Fruit fly (Drosophila melanogaster) whole organism, embryonic: ENCODE results near the gene CG7362.

Source experiments
- CG10366 ChIP-seq: fragments of 200-800 bp; sonication (Bioruptor generic); IDR thresholded peaks from 2 replicates; pipeline ENCODE4 v1.3.6; 2022; ENCODE audit warnings: missing biosample characterization, missing genetic modification characterization
- CG10543 ChIP-seq: fragments of 200-800 bp; sonication (Bioruptor generic); optimal IDR thresholded peaks from 3 replicates; lab custom pipeline; 2017; ENCODE audit warnings: missing biosample characterization, mild to moderate bottlenecking, missing genetic modification characterization, moderate library complexity
- CG11695 ChIP-seq: fragments of 200-800 bp; sonication (Bioruptor generic); IDR thresholded peaks from 3 replicates; pipeline ENCODE4 v1.3.6; 2022; ENCODE audit warnings: missing biosample characterization, missing genetic modification characterization
- CG11723 ChIP-seq: fragments of 200-800 bp; sonication (Bioruptor generic); optimal IDR thresholded peaks from 2 replicates; lab custom pipeline; 2017; ENCODE audit warnings: missing biosample characterization, mild to moderate bottlenecking, missing genetic modification characterization
- CG12744 ChIP-seq: fragments of 200-800 bp; sonication (Bioruptor generic); optimal IDR thresholded peaks from 2 replicates; lab custom pipeline; 2016; ENCODE audit warnings: missing biosample characterization, missing genetic modification characterization
- CG14014 ChIP-seq: fragments of 200-800 bp; sonication (Bioruptor generic); IDR thresholded peaks from 2 replicates; pipeline ENCODE4 v1.3.6; 2022; ENCODE audit warnings: missing biosample characterization, missing genetic modification characterization
- CG16863 ChIP-seq: fragments of 200-800 bp; sonication (Bioruptor generic); optimal IDR thresholded peaks from 3 replicates; lab custom pipeline; 2016; ENCODE audit warnings: missing biosample characterization, missing genetic modification characterization
- CG30020 ChIP-seq: fragments of 200-800 bp; optimal IDR thresholded peaks from 2 replicates; lab custom pipeline; 2019; ENCODE audit warnings: missing biosample characterization, mild to moderate bottlenecking, missing genetic modification characterization, moderate library complexity
- CG34224 ChIP-seq: fragments of 200-800 bp; sonication (Bioruptor generic); IDR thresholded peaks from 3 replicates; pipeline ENCODE4 v1.3.6; 2022; ENCODE audit warnings: missing biosample characterization, missing genetic modification characterization; ENCODE audit not compliant: partially characterized antibody
- CG4360 ChIP-seq: fragments of 200-800 bp; sonication (Bioruptor generic); IDR thresholded peaks from 2 replicates; pipeline ENCODE4 v1.3.6; 2022; ENCODE audit warnings: missing biosample characterization, missing genetic modification characterization
- CG6654 ChIP-seq: fragments of 200-800 bp; sonication (Bioruptor generic); optimal IDR thresholded peaks from 2 replicates; lab custom pipeline; 2017; ENCODE audit warnings: missing biosample characterization, mild to moderate bottlenecking, missing genetic modification characterization
- GATAe ChIP-seq: fragments of 200-800 bp; sonication (Bioruptor generic); conservative IDR thresholded peaks from 2 replicates; pipeline ENCODE4 v1.3.6; 2022; ENCODE audit warnings: missing biosample characterization, missing genetic modification characterization
- Med ChIP-seq: fragments of 200-800 bp; sonication (Bioruptor generic); peaks from one replicate; lab custom pipeline; 2016; ENCODE audit warnings: missing biosample characterization, missing genetic modification characterization, mild to moderate bottlenecking, inconsistent platforms, moderate library complexity
- Myb ChIP-seq: fragments of 200-800 bp; sonication (Bioruptor generic); optimal IDR thresholded peaks from 2 replicates; lab custom pipeline; 2016; ENCODE audit warnings: missing biosample characterization, missing genetic modification characterization
- Rfx ChIP-seq: fragments of 200-800 bp; sonication (Bioruptor generic); IDR thresholded peaks from 2 replicates; pipeline ENCODE4 v1.3.6; 2022; ENCODE audit warnings: missing biosample characterization, missing genetic modification characterization
- caup ChIP-seq: fragments of 200-800 bp; sonication (Bioruptor generic); optimal IDR thresholded peaks from 3 replicates; lab custom pipeline; 2017; ENCODE audit warnings: missing biosample characterization, mild to moderate bottlenecking, missing genetic modification characterization, moderate library complexity; ENCODE audit not compliant: severe bottlenecking
- chinmo ChIP-seq: fragments of 200-800 bp; sonication (Bioruptor generic); IDR thresholded peaks from 4 replicates; pipeline ENCODE4 v1.3.6; 2022; ENCODE audit warnings: missing biosample characterization, missing genetic modification characterization; ENCODE audit not compliant: partially characterized antibody
- chn ChIP-seq: fragments of 200-800 bp; sonication (Bioruptor generic); optimal IDR thresholded peaks from 2 replicates; lab custom pipeline; 2016; ENCODE audit warnings: missing biosample characterization, missing genetic modification characterization
- dm ChIP-seq: fragments of 200-800 bp; sonication (Bioruptor generic); optimal IDR thresholded peaks from 3 replicates; lab custom pipeline; 2016; ENCODE audit warnings: missing biosample characterization, missing genetic modification characterization
- eve ChIP-seq, 2 experiments: fragments of >200 bp; optimal IDR thresholded peaks; 2 replicates each; lab custom pipeline; 2017; ENCODE audit warnings: missing biosample characterization in 2 of 2, missing genetic modification characterization in 2 of 2
- exex ChIP-seq: fragments of 200-800 bp; sonication (Bioruptor generic); optimal IDR thresholded peaks from 4 replicates; lab custom pipeline; 2018; ENCODE audit warnings: missing biosample characterization, mild to moderate bottlenecking, missing genetic modification characterization, moderate library complexity
- lab ChIP-seq: fragments of 200-800 bp; sonication (Bioruptor generic); optimal IDR thresholded peaks from 3 replicates; lab custom pipeline; 2017; ENCODE audit warnings: missing biosample characterization, missing genetic modification characterization, mild to moderate bottlenecking, moderate library complexity, missing genetic modification reagents
- mirr ChIP-seq: fragments of 200-800 bp; sonication (Bioruptor generic); optimal IDR thresholded peaks from 3 replicates; lab custom pipeline; 2018; ENCODE audit warnings: missing biosample characterization, mild to moderate bottlenecking, missing genetic modification characterization
- sd ChIP-seq: fragments of 200-800 bp; sonication (Bioruptor generic); optimal IDR thresholded peaks from 3 replicates; lab custom pipeline; 2018; ENCODE audit warnings: missing biosample characterization, mild to moderate bottlenecking, missing genetic modification characterization, moderate library complexity
- sens ChIP-seq: fragments of 200-800 bp; sonication (Bioruptor generic); peaks from one replicate; lab custom pipeline; 2016; ENCODE audit warnings: missing biosample characterization, missing genetic modification characterization
- sens-2 ChIP-seq: fragments of 200-800 bp; sonication (Bioruptor generic); IDR thresholded peaks from 2 replicates; pipeline ENCODE4 v1.3.6; 2022; ENCODE audit warnings: missing biosample characterization, missing genetic modification characterization
- sna ChIP-seq: fragments of 200-800 bp; sonication (Bioruptor generic); IDR thresholded peaks from 2 replicates; pipeline ENCODE4 v1.3.6; 2022; ENCODE audit warnings: missing biosample characterization, missing genetic modification characterization; ENCODE audit not compliant: partially characterized antibody
- sug ChIP-seq: fragments of 200-800 bp; optimal IDR thresholded peaks from 2 replicates; lab custom pipeline; 2019; ENCODE audit warnings: missing biosample characterization, mild to moderate bottlenecking, missing genetic modification characterization, moderate library complexity

The CG7362 gene

DNA sequence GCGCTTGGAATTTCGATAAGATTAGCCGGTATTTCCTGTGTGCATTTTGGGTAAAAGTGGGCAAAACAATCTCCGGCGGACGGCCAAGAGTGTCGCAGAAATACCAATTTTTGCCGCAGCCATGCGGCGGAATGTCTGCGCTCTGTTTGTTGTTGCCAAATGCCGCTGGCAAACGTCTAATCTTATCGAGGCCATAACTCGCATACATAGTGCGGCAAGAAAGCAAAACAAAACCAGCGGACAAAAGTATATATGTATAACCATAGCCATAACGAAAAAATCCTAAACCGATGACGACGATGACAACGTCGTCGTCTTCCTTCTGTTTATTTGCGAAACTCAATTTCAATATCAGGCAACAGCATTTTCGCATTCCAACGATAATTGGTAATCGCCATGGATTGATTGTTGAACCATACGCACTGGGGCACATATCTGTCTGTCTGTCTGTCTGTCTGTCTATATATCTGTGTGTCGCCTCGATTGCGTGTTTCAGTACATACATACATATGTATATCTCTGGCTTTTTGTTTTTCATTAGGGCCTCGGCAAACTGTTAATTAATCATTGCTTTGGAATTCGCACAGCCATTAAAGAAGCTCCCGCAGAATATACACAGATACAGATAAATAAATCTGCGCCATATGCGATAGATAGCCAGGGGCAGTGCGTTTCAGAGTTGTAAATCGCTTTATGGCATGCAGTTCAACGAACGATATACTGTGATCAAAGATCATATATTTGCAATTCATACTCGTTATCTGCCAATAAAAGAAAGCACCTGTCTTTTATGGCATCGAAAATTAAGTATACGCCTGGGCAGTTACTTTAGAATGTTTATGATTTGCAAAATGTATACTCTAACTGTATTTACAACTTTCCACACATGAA lies 50.7 kb downstream of the CG7362 start:
- TF ChIP-seq eve (GFP tag; optimal IDR thresholded peaks at IDR 0.05; lab: Kevin White, UChicago) = peak in 1 of 2 experiments; percentile 7
- no peak for TF ChIP-seq sna (GFP tag; lab: Robert Waterston, UW)
- no peak for TF ChIP-seq Rfx (GFP tag; lab: Robert Waterston, UW)
- no peak for TF ChIP-seq dm
- TF ChIP-seq lab (GFP tag; lab: Kevin White, UChicago) = peak; percentile 34
- TF ChIP-seq CG30020 (tag; lab: Kevin White, UChicago) = no peak
- TF ChIP-seq CG34224 (GFP tag; lab: Robert Waterston, UW) = no peak
- 0 out of 4 replicates have a peak, but pooled peaks have one; percentile 24 for TF ChIP-seq chinmo (GFP tag; lab: Robert Waterston, UW)
- peak; percentile 13 for TF ChIP-seq caup (GFP tag; lab: Kevin White, UChicago)
- no peak for TF ChIP-seq CG6654
- peak; percentile 61 for TF ChIP-seq sens (GFP tag; lab: Kevin White, UChicago)
- TF ChIP-seq CG10543 (GFP tag; lab: Kevin White, UChicago) = peak; percentile 28
- TF ChIP-seq sens-2 (GFP tag; lab: Robert Waterston, UW) = no peak
- no peak for TF ChIP-seq CG14014 (GFP tag; lab: Robert Waterston, UW)
- TF ChIP-seq Med = peak; percentile 61
- no peak for TF ChIP-seq Myb (GFP tag; lab: Kevin White, UChicago)
- no peak for TF ChIP-seq GATAe
- TF ChIP-seq CG12744 (GFP tag; lab: Kevin White, UChicago) = no peak
- TF ChIP-seq CG16863 (GFP tag; lab: Kevin White, UChicago) = no peak
- no peak for TF ChIP-seq chn (GFP tag; lab: Kevin White, UChicago)
- TF ChIP-seq CG4360 (GFP tag; lab: Robert Waterston, UW) = no peak
- 0 out of 3 replicates have a peak, but pooled peaks have one; percentile 31 for TF ChIP-seq CG11695 (GFP tag; lab: Robert Waterston, UW)
- TF ChIP-seq exex (tag; lab: Kevin White, UChicago) = peak; percentile 83
- TF ChIP-seq CG10366 (GFP tag; lab: Robert Waterston, UW) = no peak
- peak; percentile 18 for TF ChIP-seq sug (tag; lab: Kevin White, UChicago)
- no peak for TF ChIP-seq CG11723 (GFP tag; lab: Kevin White, UChicago)
- peak; percentile 96 for TF ChIP-seq sd (tag; lab: Kevin White, UChicago)
- TF ChIP-seq mirr (GFP tag; lab: Kevin White, UChicago) = peak; percentile 6
